Fruit fly (Drosophila melanogaster) whole organism: Measurements from ENCODE around the gene Elp1.

ENCODE experiments used
- CG8478 ChIP-seq: fragments of >200 bp; optimal IDR thresholded peaks from 2 replicates; lab custom pipeline; 2018; ENCODE audit warnings: inconsistent platforms
- Dll ChIP-seq: fragments of >200 bp; optimal IDR thresholded peaks from 2 replicates; lab custom pipeline; 2017
- EcR ChIP-seq, 2 experiments: fragments of >200 bp; optimal IDR thresholded peaks; 2 replicates each; lab custom pipeline; 2017; ENCODE audit warnings: missing biosample characterization in 2 of 2, missing genetic modification characterization in 2 of 2, missing genetic modification reagents in 2 of 2
- pan ChIP-seq: fragments of >200 bp; optimal IDR thresholded peaks from 2 replicates; lab custom pipeline; 2017
- psq ChIP-seq: fragments of >200 bp; optimal IDR thresholded peaks from 2 replicates; lab custom pipeline; 2017
- usp ChIP-seq: fragments of >200 bp; optimal IDR thresholded peaks from 2 replicates; lab custom pipeline; 2017; ENCODE audit warnings: missing biosample characterization, missing genetic modification characterization, mixed read lengths

dm6 chr3R:11612467-11612866, 38.3 kb upstream of the Elp1 start:
- TF ChIP-seq EcR (GFP tag; optimal IDR thresholded peaks at IDR 0.05; lab: Kevin White, UChicago), result no peak
- TF ChIP-seq psq, result no peak
- no peak for TF ChIP-seq CG8478 (lab: Kevin White, UChicago)
- TF ChIP-seq pan (lab: Kevin White, UChicago), result no peak
- no peak for TF ChIP-seq usp (GFP tag; lab: Kevin White, UChicago)
- TF ChIP-seq Dll (lab: Kevin White, UChicago), result no peak
